Fruit fly (Drosophila melanogaster) whole organism, wandering third instar larva: Measurements from ENCODE around the gene CG33290.

Experiments
- CG32264 ChIP-seq: fragments of 200-800 bp; sonication (Bioruptor generic); optimal IDR thresholded peaks from 2 replicates; lab custom pipeline; 2016; ENCODE audit warnings: missing biosample characterization, missing genetic modification characterization
- CG9705 ChIP-seq: fragments of 200-800 bp; sonication (Bioruptor generic); optimal IDR thresholded peaks from 2 replicates; lab custom pipeline; 2018; ENCODE audit warnings: missing biosample characterization, mild to moderate bottlenecking, missing genetic modification characterization
- CrebA ChIP-seq: fragments of 200-800 bp; sonication (Bioruptor generic); optimal IDR thresholded peaks from 2 replicates; lab custom pipeline; 2016; ENCODE audit warnings: missing biosample characterization, mild to moderate bottlenecking, missing genetic modification characterization, borderline replicate concordance
- Dfd ChIP-seq: fragments of >200 bp; optimal IDR thresholded peaks from 2 replicates; lab custom pipeline; 2017; ENCODE audit warnings: missing biosample characterization, missing genetic modification characterization
- Dif ChIP-seq: fragments of 200-275, 200-300 bp; sonication (Bioruptor generic); optimal IDR thresholded peaks from 2 replicates; lab custom pipeline; 2018; ENCODE audit warnings: missing biosample characterization, missing genetic modification characterization; ENCODE audit not compliant: partially characterized antibody
- GATAd ChIP-seq: sonication (Bioruptor generic); optimal IDR thresholded peaks from 2 replicates; lab custom pipeline; 2016; ENCODE audit warnings: missing biosample characterization, missing genetic modification characterization
- HLH106 ChIP-seq: fragments of 200-800 bp; optimal IDR thresholded peaks from 3 replicates; lab custom pipeline; 2019; ENCODE audit warnings: missing biosample characterization, mild to moderate bottlenecking, missing genetic modification characterization, moderate library complexity
- Hnf4 ChIP-seq: fragments of 200-800 bp; sonication (Bioruptor generic); optimal IDR thresholded peaks from 2 replicates; lab custom pipeline; 2016; ENCODE audit warnings: missing biosample characterization, mild to moderate bottlenecking, missing genetic modification characterization
- Jra ChIP-seq: sonication (Bioruptor generic); optimal IDR thresholded peaks from 2 replicates; lab custom pipeline; 2016; ENCODE audit warnings: missing biosample characterization, missing genetic modification characterization
- Mio ChIP-seq: sonication (Bioruptor generic); optimal IDR thresholded peaks from 2 replicates; lab custom pipeline; 2016; ENCODE audit warnings: missing biosample characterization, missing genetic modification characterization
- Myc ChIP-seq: fragments of >200 bp; optimal IDR thresholded peaks from 2 replicates; lab custom pipeline; 2017
- OdsH ChIP-seq: fragments of 200-800 bp; sonication (Bioruptor generic); optimal IDR thresholded peaks from 2 replicates; lab custom pipeline; 2016; ENCODE audit warnings: missing biosample characterization, mild to moderate bottlenecking, missing genetic modification characterization
- Rel ChIP-seq, 2 experiments: fragments of 200-800 bp; sonication (Bioruptor generic) in 1 of 2; optimal IDR thresholded peaks; 2 replicates in 1 of 2; 3 replicates in 1 of 2; lab custom pipeline; 2016 to 2019; ENCODE audit warnings: mild to moderate bottlenecking in 2 of 2, missing biosample characterization in 2 of 2, missing genetic modification characterization in 2 of 2, moderate library complexity in 1 of 2
- Sp1 ChIP-seq: fragments of 200-800 bp; sonication (Bioruptor generic); optimal IDR thresholded peaks from 3 replicates; lab custom pipeline; 2019; ENCODE audit warnings: missing biosample characterization, mild to moderate bottlenecking, missing genetic modification characterization, moderate library complexity
- br ChIP-seq: fragments of 200-800 bp; sonication (Bioruptor generic); optimal IDR thresholded peaks from 2 replicates; lab custom pipeline; 2016; ENCODE audit warnings: missing biosample characterization, missing genetic modification characterization
- brk ChIP-seq: fragments of 200-800 bp; sonication (Bioruptor generic); optimal IDR thresholded peaks from 2 replicates; lab custom pipeline; 2016; ENCODE audit warnings: missing biosample characterization, mild to moderate bottlenecking, missing genetic modification characterization
- dmrt93B ChIP-seq: fragments of 200-800 bp; sonication (Bioruptor generic); optimal IDR thresholded peaks from 2 replicates; lab custom pipeline; 2018; ENCODE audit warnings: missing biosample characterization, mild to moderate bottlenecking, missing genetic modification characterization
- dsf ChIP-seq: sonication (Bioruptor generic); optimal IDR thresholded peaks from 2 replicates; lab custom pipeline; 2016; ENCODE audit warnings: missing biosample characterization, missing genetic modification characterization, borderline replicate concordance
- foxo ChIP-seq, 2 experiments: fragments of 200-800 bp; sonication (Bioruptor generic); optimal IDR thresholded peaks; 2 replicates in 1 of 2; 3 replicates in 1 of 2; lab custom pipeline; 2016 to 2017; ENCODE audit warnings: missing biosample characterization in 2 of 2, missing genetic modification characterization in 2 of 2
- fru ChIP-seq: fragments of 200-800 bp; sonication (Bioruptor generic); optimal IDR thresholded peaks from 3 replicates; lab custom pipeline; 2016; ENCODE audit warnings: missing biosample characterization, mild to moderate bottlenecking, missing genetic modification characterization
- h ChIP-seq: fragments of 200-800 bp; sonication (Bioruptor generic); optimal IDR thresholded peaks from 3 replicates; lab custom pipeline; 2016; ENCODE audit warnings: missing biosample characterization, mild to moderate bottlenecking, missing genetic modification characterization
- jim ChIP-seq: fragments of 175-275, 200-325 bp; sonication (Bioruptor generic); optimal IDR thresholded peaks from 2 replicates; lab custom pipeline; 2016; ENCODE audit warnings: missing biosample characterization, mild to moderate bottlenecking, missing genetic modification characterization
- lola ChIP-seq: fragments of >200 bp; optimal IDR thresholded peaks from 2 replicates; lab custom pipeline; 2017; ENCODE audit warnings: missing biosample characterization, missing genetic modification characterization
- pan ChIP-seq: fragments of >200 bp; optimal IDR thresholded peaks from 2 replicates; lab custom pipeline; 2017
- psq ChIP-seq: fragments of 200-800 bp; sonication (Bioruptor generic); optimal IDR thresholded peaks from 3 replicates; lab custom pipeline; 2017; ENCODE audit warnings: missing biosample characterization, mild to moderate bottlenecking, missing genetic modification characterization, moderate library complexity
- rgr ChIP-seq: fragments of 200-800 bp; sonication (Bioruptor generic); optimal IDR thresholded peaks from 3 replicates; lab custom pipeline; 2016; ENCODE audit warnings: missing biosample characterization, mild to moderate bottlenecking, missing genetic modification characterization
- sage ChIP-seq: fragments of 200-800 bp; sonication (Bioruptor generic); optimal IDR thresholded peaks from 2 replicates; lab custom pipeline; 2016; ENCODE audit warnings: missing biosample characterization, mild to moderate bottlenecking, missing genetic modification characterization
- sv ChIP-seq: fragments of 200-800 bp; sonication (Bioruptor generic); optimal IDR thresholded peaks from 3 replicates; lab custom pipeline; 2016; ENCODE audit warnings: missing biosample characterization, missing genetic modification characterization
- usp ChIP-seq: fragments of >200 bp; optimal IDR thresholded peaks from 2 replicates; lab custom pipeline; 2017; ENCODE audit warnings: missing biosample characterization, missing genetic modification characterization
- woc ChIP-seq: sonication (Bioruptor generic); optimal IDR thresholded peaks from 2 replicates; lab custom pipeline; 2016; ENCODE audit warnings: missing biosample characterization, mild to moderate bottlenecking, missing genetic modification characterization

Gene CG33290

DNA sequence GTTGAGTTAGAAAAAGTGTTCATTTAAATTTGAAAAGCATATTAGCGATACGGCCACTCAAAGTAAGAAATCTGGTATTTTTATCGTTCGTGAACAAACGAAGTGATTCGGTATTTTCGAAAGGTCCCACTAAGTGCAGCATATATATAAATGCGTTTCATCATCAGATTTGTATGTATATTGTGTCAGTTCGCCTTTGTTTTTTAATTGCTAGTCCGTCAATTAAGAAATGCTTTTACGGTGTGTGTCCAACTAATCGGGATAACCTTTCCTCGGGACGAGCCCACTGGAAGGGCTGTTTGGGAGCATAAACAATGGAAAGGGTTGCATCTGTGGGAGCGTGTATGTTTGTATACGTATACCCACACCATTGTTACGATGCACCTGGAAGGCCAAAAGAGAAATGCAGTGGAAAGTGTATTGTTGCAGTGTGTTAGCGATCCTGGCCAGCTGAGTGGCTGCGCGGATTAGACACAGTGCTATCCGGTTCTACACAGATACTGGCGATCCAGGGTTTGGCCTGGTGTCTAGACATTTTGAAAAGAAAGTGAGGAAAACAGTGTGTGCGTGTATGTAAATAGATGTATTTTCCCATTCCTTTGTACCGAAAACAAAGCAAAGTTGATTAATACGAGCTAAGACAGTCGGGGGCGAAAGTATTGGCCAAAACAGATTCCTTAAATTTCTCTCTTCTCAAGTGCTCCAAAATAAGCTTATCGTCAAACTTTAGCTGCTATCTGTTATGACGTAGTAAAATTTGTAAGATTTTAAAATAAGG lies 18.9 kb upstream of the CG33290 start, which contains the start of gene CG7611:
CG7611 (plus strand) TSS at position 128 of the 778 bp plus-strand sequence.
- TF ChIP-seq HLH106 (tag; lab: Kevin White, UChicago): no peak
- TF ChIP-seq GATAd (GFP tag; lab: Kevin White, UChicago): no peak
- TF ChIP-seq sv (GFP tag; lab: Kevin White, UChicago): no peak
- no peak for TF ChIP-seq OdsH (GFP tag; lab: Kevin White, UChicago)
- no peak for TF ChIP-seq rgr (GFP tag; lab: Kevin White, UChicago)
- TF ChIP-seq psq (GFP tag; lab: Kevin White, UChicago): peak; percentile 6
- TF ChIP-seq dsf (GFP tag; lab: Kevin White, UChicago): no peak
- TF ChIP-seq sage (GFP tag; lab: Kevin White, UChicago): peak; percentile 49
- TF ChIP-seq Rel (GFP tag; optimal IDR thresholded peaks at IDR 0.05; lab: Kevin White, UChicago): no peak
- peak; percentile 27 for TF ChIP-seq Rel (tag; optimal IDR thresholded peaks at IDR 0.05; lab: Kevin White, UChicago)

DNA sequence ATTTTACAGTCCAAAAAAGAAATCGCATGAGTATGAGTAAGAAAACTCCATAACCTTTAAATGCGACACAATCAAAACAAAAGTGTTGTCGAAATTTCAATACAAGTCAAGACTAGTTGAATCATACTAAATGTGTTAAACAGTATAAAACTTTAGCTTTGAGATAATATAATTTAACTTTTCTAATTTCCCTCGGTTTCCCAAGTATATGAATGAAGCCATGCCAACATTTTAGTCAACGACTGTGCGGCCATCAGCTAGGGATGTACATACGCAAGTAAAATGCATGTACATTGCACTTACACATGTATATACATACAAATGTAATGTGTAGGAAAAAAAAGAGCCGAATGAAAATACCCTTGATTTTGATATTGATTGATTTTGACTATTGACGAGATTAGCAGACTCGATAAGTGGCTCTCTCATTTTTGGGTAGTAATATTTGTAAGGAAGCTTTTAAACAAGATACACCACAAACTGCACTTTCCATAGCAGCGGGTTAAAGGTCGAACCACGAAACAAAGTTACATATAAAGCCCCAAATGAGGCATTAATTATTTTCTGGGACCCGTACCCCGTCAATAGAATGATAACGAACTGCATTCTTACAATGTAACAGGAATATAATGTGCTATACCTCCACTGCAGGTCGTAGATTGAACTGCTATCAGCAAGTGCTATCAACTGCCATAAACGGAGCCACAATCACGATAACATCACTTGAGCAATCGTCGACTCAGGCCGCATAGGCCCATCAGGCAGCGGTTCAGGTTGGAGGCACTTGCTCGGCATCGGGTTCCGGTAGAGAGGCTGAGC lies 17.9 kb upstream of the CG33290 start:
- TF ChIP-seq Dif (GFP tag; lab: Kevin White, UChicago) (no peak), foxo (GFP tag; optimal IDR thresholded peaks at IDR 0.05; lab: Kevin White, UChicago) (no peak), CG9705 (GFP tag; lab: Kevin White, UChicago) (no peak), psq (GFP tag; lab: Kevin White, UChicago) (peak; percentile 15), fru (GFP tag; lab: Kevin White, UChicago) (no peak), sage (GFP tag; lab: Kevin White, UChicago) (peak; percentile 47), br (GFP tag; lab: Kevin White, UChicago) (no peak), Hnf4 (GFP tag; lab: Kevin White, UChicago) (peak; percentile 34), OdsH (GFP tag; lab: Kevin White, UChicago) (peak; percentile 19)

DNA sequence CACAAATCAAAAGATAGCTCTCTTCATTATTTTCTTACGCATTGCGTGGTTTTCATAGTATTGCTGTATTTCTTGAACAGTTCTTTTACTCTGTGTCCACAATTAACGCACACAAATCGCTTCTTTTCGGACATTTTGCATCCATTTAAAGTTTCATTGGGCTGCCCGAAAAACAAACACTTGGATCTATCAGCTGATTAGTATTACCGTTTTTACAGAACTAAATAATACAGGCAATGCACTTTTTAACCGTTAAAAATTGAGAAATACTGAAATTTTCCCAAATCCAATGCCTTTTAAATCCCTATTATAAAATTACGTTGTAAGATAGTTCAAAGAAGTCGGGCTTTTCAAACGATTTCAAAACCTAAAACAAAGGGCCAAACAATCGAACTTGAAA lies 13.1 kb upstream of the CG33290 start, which contains the start of gene Arv1:
Arv1 (minus strand) TSS at position 226 of the 400 bp plus-strand sequence.
- no peak for TF ChIP-seq psq (GFP tag; lab: Kevin White, UChicago)
- no peak for TF ChIP-seq pan
- TF ChIP-seq brk: peak; percentile 21
- TF ChIP-seq, all 38 proteins: peak for 1

DNA sequence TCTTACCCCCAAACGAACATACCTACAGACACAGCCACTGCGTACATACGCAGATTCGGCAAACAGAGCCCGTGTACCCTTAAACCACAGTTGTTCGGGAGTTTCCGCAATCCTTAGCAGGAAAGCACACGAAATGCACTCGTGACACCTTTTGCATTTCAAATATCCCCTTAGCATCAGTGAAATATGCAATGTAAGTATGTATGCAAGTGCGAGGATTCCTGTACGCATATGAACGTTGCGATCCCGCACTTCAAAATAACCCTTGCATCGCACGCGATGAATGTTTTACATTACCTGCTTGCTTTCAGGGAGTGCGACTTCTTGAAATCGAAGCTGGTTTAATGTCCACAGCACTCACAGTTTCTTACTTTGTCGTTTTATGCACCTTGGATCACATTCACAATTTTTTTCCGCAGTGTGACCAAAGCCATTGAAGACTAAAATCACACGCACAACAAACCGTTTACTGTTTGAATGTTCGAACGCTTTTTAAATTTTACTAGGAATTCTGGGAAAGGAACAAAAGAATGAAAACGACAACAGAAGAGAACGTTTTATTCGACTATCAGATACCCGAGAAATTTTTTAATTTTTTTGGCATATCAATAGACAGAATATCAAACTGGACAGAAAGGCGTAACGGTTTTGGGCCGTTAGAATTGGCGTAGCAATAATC lies 8.8 kb upstream of the CG33290 start, which contains the start of gene Mkrn1:
Mkrn1 (minus strand) TSS at position 444 of the 679 bp plus-strand sequence.
- no peak for TF ChIP-seq Sp1
- TF ChIP-seq Dfd (GFP tag; lab: Kevin White, UChicago): no peak
- TF ChIP-seq psq (GFP tag; lab: Kevin White, UChicago): no peak
- TF ChIP-seq Mio: no peak
- no peak for TF ChIP-seq lola (GFP tag; lab: Kevin White, UChicago)
- no peak for TF ChIP-seq woc (GFP tag; lab: Kevin White, UChicago)
- TF ChIP-seq usp: no peak
- no peak for TF ChIP-seq Rel (GFP tag; optimal IDR thresholded peaks at IDR 0.05; lab: Kevin White, UChicago)
- TF ChIP-seq Rel (tag; optimal IDR thresholded peaks at IDR 0.05; lab: Kevin White, UChicago): peak; percentile 41
- no peak for TF ChIP-seq CG32264 (GFP tag; lab: Kevin White, UChicago)
- TF ChIP-seq, all 38 proteins: peak for 1

DNA sequence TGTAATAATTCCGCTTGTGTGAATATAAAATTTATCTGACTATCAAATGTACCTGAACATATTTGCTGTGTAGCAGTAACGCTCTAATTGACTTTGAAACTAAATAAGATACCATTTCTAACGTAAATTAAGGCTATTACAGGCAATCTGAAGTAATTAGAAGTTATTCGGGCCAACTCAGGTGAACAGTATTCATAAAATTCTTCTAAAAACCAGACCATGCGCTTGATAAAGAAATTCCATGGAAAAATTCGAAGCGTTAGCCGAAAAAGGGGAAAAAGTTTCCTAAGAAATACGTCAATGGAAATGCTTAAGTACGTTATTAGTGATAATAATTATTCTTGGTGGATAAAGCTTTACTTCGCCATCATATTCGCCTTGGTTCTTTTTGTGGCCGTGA lies 7.8 kb upstream of the CG33290 start, which contains the start of gene ppk5:
ppk5 (plus strand) TSS at position 301 of the 400 bp plus-strand sequence.
- TF ChIP-seq HLH106 (tag; lab: Kevin White, UChicago) (no peak), Dif (GFP tag; lab: Kevin White, UChicago) (no peak), Jra (GFP tag; lab: Kevin White, UChicago) (no peak), psq (GFP tag; lab: Kevin White, UChicago) (no peak), Dfd (GFP tag; lab: Kevin White, UChicago) (no peak), dmrt93B (GFP tag; lab: Kevin White, UChicago) (no peak), jim (no peak), GATAd (GFP tag; lab: Kevin White, UChicago) (no peak), CrebA (GFP tag; lab: Kevin White, UChicago) (no peak), Sp1 (no peak), foxo (GFP tag; optimal IDR thresholded peaks at IDR 0.05; lab: Kevin White, UChicago) (no peak), sage (GFP tag; lab: Kevin White, UChicago) (no peak), Myc (lab: Kevin White, UChicago) (no peak), Rel (GFP tag; optimal IDR thresholded peaks at IDR 0.05; lab: Kevin White, UChicago) (no peak), Rel (tag; optimal IDR thresholded peaks at IDR 0.05; lab: Kevin White, UChicago) (no peak), Hnf4 (GFP tag; lab: Kevin White, UChicago) (no peak), h (GFP tag; lab: Kevin White, UChicago) (no peak), dsf (GFP tag; lab: Kevin White, UChicago) (no peak)
